1 fruit fly cellular context compared by ENCODE assay signal in the genomic region with DNA sequence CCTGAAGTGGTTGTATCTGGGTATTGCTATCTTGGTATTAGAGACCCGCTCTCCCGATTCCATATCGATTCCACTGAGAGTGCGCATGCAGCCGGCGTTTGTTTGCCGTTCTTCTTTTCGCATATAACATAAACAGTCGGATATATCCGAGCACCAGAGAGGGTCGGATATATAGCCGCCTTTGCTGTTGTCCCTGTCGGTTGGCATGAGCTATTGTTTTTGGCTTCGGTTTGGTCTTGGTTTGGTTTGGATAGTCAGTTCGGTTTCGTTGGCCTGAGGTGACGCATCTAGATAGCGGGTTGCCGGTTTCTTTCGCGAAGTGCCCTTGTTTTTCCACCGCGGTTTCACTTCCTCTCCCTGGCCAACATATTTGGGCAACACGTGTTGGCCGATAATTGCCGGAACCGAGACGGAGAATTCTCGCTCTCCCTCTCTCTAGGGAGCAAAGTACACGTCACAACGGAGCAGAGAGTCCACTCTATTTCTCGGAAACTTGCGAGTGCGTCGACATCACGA.
TF ChIP-seq lines count a peak whose summit lies in the region.

Gene Orct2 (plus strand): TSS at position 255 of the 516 bp plus-strand sequence.

TF ChIP-seq in whole organism, embryonic, 481 proteins besides CTCF, POLR2A, EP300 and RAD21 (continued from another document):
- TF ChIP-seq HmgZ (tag; optimal IDR thresholded peaks at IDR 0.05; lab: Kevin White, UChicago) (no peak), CG10543 (GFP tag; optimal IDR thresholded peaks at IDR 0.05; lab: Kevin White, UChicago) (peak; percentile 88), CG6254 (GFP tag; optimal IDR thresholded peaks at IDR 0.05; lab: Kevin White, UChicago) (no peak), stc (GFP tag; IDR thresholded peaks at IDR 0.05; lab: Robert Waterston, UW) (0 out of 2 replicates have a peak, but pooled peaks have one; percentile 34), CG10321 (GFP tag; IDR thresholded peaks at IDR 0.05; lab: Robert Waterston, UW) (peak; percentile 94), Elba2 (GFP tag; optimal IDR thresholded peaks at IDR 0.05; lab: Kevin White, UChicago) (no peak), Nf-YB (GFP tag; optimal IDR thresholded peaks at IDR 0.05; lab: Kevin White, UChicago) (peak; percentile 6), CG8765 (GFP tag; IDR thresholded peaks at IDR 0.05; lab: Robert Waterston, UW) (no peak), CG3726 (GFP tag; IDR thresholded peaks at IDR 0.05; lab: Robert Waterston, UW) (no peak), sd (tag; optimal IDR thresholded peaks at IDR 0.05; lab: Kevin White, UChicago) (peak; percentile 66), twi (tag; optimal IDR thresholded peaks at IDR 0.05; lab: Kevin White, UChicago) (peak; percentile 62), Jarid2 (GFP tag; optimal IDR thresholded peaks at IDR 0.05; lab: Kevin White, UChicago) (peak; percentile 84), CG18599 (GFP tag; optimal IDR thresholded peaks at IDR 0.05; lab: Kevin White, UChicago) (peak; percentile 66), CG10147 (GFP tag; optimal IDR thresholded peaks at IDR 0.05; lab: Kevin White, UChicago) (peak; percentile 1), HLH3B (GFP tag; IDR thresholded peaks at IDR 0.05; lab: Robert Waterston, UW) (0 out of 2 replicates have a peak, but pooled peaks have one; percentile 6), bowl (GFP tag; IDR thresholded peaks at IDR 0.05; lab: Robert Waterston, UW) (no peak), pros (GFP tag; optimal IDR thresholded peaks at IDR 0.05; lab: Kevin White, UChicago) (peak; percentile 91), Antp (GFP tag; optimal IDR thresholded peaks at IDR 0.05; lab: Kevin White, UChicago) (peak; percentile 15), CG34376 (GFP tag; optimal IDR thresholded peaks at IDR 0.05; lab: Kevin White, UChicago) (peak; percentile 66), Adf1 (GFP tag; IDR thresholded peaks at IDR 0.05; lab: Robert Waterston, UW) (peak; percentile 26; the same call in 1 of the 2 replicates), Dll (GFP tag; IDR thresholded peaks at IDR 0.05; lab: Robert Waterston, UW; ENCODE audit: partially characterized antibody) (peak; percentile 22; the same call in 2 of the 4 replicates), lab (GFP tag; optimal IDR thresholded peaks at IDR 0.05; lab: Kevin White, UChicago) (peak; percentile 68), oc (tag; optimal IDR thresholded peaks at IDR 0.05; lab: Kevin White, UChicago) (no peak), caup (GFP tag; optimal IDR thresholded peaks at IDR 0.05; lab: Kevin White, UChicago; ENCODE audit: severe bottlenecking) (peak; percentile 39), Doc3 (GFP tag; IDR thresholded peaks at IDR 0.05; lab: Robert Waterston, UW; ENCODE audit: partially characterized antibody) (no peak), CG4820 (GFP tag; optimal IDR thresholded peaks at IDR 0.05; lab: Kevin White, UChicago) (no peak), CG2875 (GFP tag; optimal IDR thresholded peaks at IDR 0.05; lab: Kevin White, UChicago) (no peak), Oli (tag; optimal IDR thresholded peaks at IDR 0.05; lab: Kevin White, UChicago) (no peak), CG14667 (GFP tag; IDR thresholded peaks at IDR 0.05; lab: Robert Waterston, UW) (no peak), Nf-YC (tag; optimal IDR thresholded peaks at IDR 0.05; lab: Kevin White, UChicago) (peak; percentile 60), fd102C (GFP tag; optimal IDR thresholded peaks at IDR 0.05; lab: Kevin White, UChicago) (peak; percentile 28), Rfx (GFP tag; IDR thresholded peaks at IDR 0.05; lab: Robert Waterston, UW) (0 out of 2 replicates have a peak, but pooled peaks have one; percentile 28), tio (GFP tag; optimal IDR thresholded peaks at IDR 0.05; lab: Kevin White, UChicago) (no peak), ind (GFP tag; optimal IDR thresholded peaks at IDR 0.05; lab: Kevin White, UChicago) (no peak), CG13424 (tag; optimal IDR thresholded peaks at IDR 0.05; lab: Kevin White, UChicago) (no peak), CG32532 (GFP tag; IDR thresholded peaks at IDR 0.05; lab: Robert Waterston, UW) (0 out of 2 replicates have a peak, but pooled peaks have one; percentile 6), CG2199 (GFP tag; IDR thresholded peaks at IDR 0.05; lab: Robert Waterston, UW) (0 out of 3 replicates have a peak, but pooled peaks have one; percentile 37), CG11504 (tag; optimal IDR thresholded peaks at IDR 0.05; lab: Kevin White, UChicago) (peak; percentile 20), CG7928 (GFP tag; optimal IDR thresholded peaks at IDR 0.05; lab: Kevin White, UChicago) (no peak), CG12236 (GFP tag; optimal IDR thresholded peaks at IDR 0.05; lab: Kevin White, UChicago) (no peak), Dfd (GFP tag; optimal IDR thresholded peaks at IDR 0.05; lab: Kevin White, UChicago) (no peak), Camta (GFP tag; optimal IDR thresholded peaks at IDR 0.05; lab: Kevin White, UChicago) (no peak), ato (GFP tag; IDR thresholded peaks at IDR 0.05; lab: Robert Waterston, UW; ENCODE audit: partially characterized antibody) (peak; percentile 28; the same call in 1 of the 2 replicates), CG12769 (tag; optimal IDR thresholded peaks at IDR 0.05; lab: Kevin White, UChicago) (peak; percentile 37), pb (GFP tag; optimal IDR thresholded peaks at IDR 0.05; lab: Kevin White, UChicago) (peak; percentile 26), CG1832 (GFP tag; optimal IDR thresholded peaks at IDR 0.05; lab: Kevin White, UChicago) (peak; percentile 72), CG11696 (GFP tag; IDR thresholded peaks at IDR 0.05; lab: Robert Waterston, UW) (no peak), unc-4 (GFP tag; IDR thresholded peaks at IDR 0.05; lab: Robert Waterston, UW; ENCODE audit: partially characterized antibody) (0 out of 2 replicates have a peak, but pooled peaks have one; percentile 26), nom (GFP tag; optimal IDR thresholded peaks at IDR 0.05; lab: Kevin White, UChicago) (peak; percentile 74), p53 (GFP tag; optimal IDR thresholded peaks at IDR 0.05; lab: Kevin White, UChicago) (no peak), tna (GFP tag; IDR thresholded peaks at IDR 0.05; lab: Robert Waterston, UW; ENCODE audit: partially characterized antibody) (no peak), CG7786 (GFP tag; optimal IDR thresholded peaks at IDR 0.05; lab: Kevin White, UChicago) (no peak), Dbx (GFP tag; IDR thresholded peaks at IDR 0.05; lab: Robert Waterston, UW) (peak; percentile 27; the same call in 1 of the 3 replicates), CG6272 (GFP tag; IDR thresholded peaks at IDR 0.05; lab: Robert Waterston, UW) (no peak), CG14014 (GFP tag; IDR thresholded peaks at IDR 0.05; lab: Robert Waterston, UW) (no peak), Pdp1 (GFP tag; optimal IDR thresholded peaks at IDR 0.05; lab: Kevin White, UChicago) (peak in 1 of 2 experiments; percentile 9), Vsx1 (GFP tag; optimal IDR thresholded peaks at IDR 0.05; lab: Kevin White, UChicago) (no peak), wek (GFP tag; optimal IDR thresholded peaks at IDR 0.05; lab: Kevin White, UChicago) (no peak), CG15696 (tag; optimal IDR thresholded peaks at IDR 0.05; lab: Kevin White, UChicago) (peak; percentile 16), zf30C (GFP tag; optimal IDR thresholded peaks at IDR 0.05; lab: Kevin White, UChicago) (no peak)
